Fruit fly (Drosophila melanogaster) whole organism, prepupa: ENCODE results near the gene CG42781.

Source experiments
- Blimp-1 ChIP-seq: fragments of 200-800 bp; sonication (Bioruptor generic); optimal IDR thresholded peaks from 3 replicates; lab custom pipeline; 2017; ENCODE audit warnings: missing biosample characterization, missing genetic modification characterization, mild to moderate bottlenecking, moderate library complexity, missing genetic modification reagents
- CG10631 ChIP-seq: fragments of 200-800 bp; sonication (Bioruptor generic); optimal IDR thresholded peaks from 2 replicates; lab custom pipeline; 2016; ENCODE audit warnings: missing biosample characterization, missing genetic modification characterization
- CG10669 ChIP-seq: fragments of 200-800 bp; sonication (Bioruptor generic); optimal IDR thresholded peaks from 3 replicates; lab custom pipeline; 2018; ENCODE audit warnings: missing biosample characterization, mild to moderate bottlenecking, missing genetic modification characterization, moderate library complexity
- CG11762 ChIP-seq: fragments of 200-800 bp; sonication (Bioruptor generic); optimal IDR thresholded peaks from 3 replicates; lab custom pipeline; 2016; ENCODE audit warnings: missing biosample characterization, missing genetic modification characterization; ENCODE audit not compliant: insufficient read depth
- CG15336 ChIP-seq: fragments of 200-800 bp; sonication (Bioruptor generic); IDR thresholded peaks from 2 replicates; pipeline ENCODE4 v1.3.6; 2022; ENCODE audit warnings: missing biosample characterization, missing genetic modification characterization
- CG1621 ChIP-seq: fragments of 200-800 bp; sonication (Bioruptor generic); optimal IDR thresholded peaks from 3 replicates; lab custom pipeline; 2018; ENCODE audit warnings: missing biosample characterization, mild to moderate bottlenecking, missing genetic modification characterization
- CG3032 ChIP-seq: fragments of 200-800 bp; optimal IDR thresholded peaks from 2 replicates; lab custom pipeline; 2019; ENCODE audit warnings: missing biosample characterization, mild to moderate bottlenecking, missing genetic modification characterization, moderate library complexity
- CG31627 ChIP-seq: fragments of 200-800 bp; sonication (Bioruptor generic); optimal IDR thresholded peaks from 3 replicates; lab custom pipeline; 2016; ENCODE audit warnings: missing biosample characterization, missing genetic modification characterization
- CG32006 ChIP-seq: fragments of 200-800 bp; sonication (Bioruptor generic); optimal IDR thresholded peaks from 3 replicates; lab custom pipeline; 2017; ENCODE audit warnings: missing biosample characterization, mild to moderate bottlenecking, missing genetic modification characterization
- CG3919 ChIP-seq: fragments of 200-800 bp; sonication (Bioruptor generic); optimal IDR thresholded peaks from 3 replicates; lab custom pipeline; 2016; ENCODE audit warnings: missing biosample characterization, missing genetic modification characterization
- CG4318 ChIP-seq: fragments of 200-800 bp; sonication (Bioruptor generic); optimal IDR thresholded peaks from 3 replicates; lab custom pipeline; 2017; ENCODE audit warnings: missing biosample characterization, mild to moderate bottlenecking, missing genetic modification characterization
- CG6792 ChIP-seq: fragments of 200-800 bp; sonication (Bioruptor generic); optimal IDR thresholded peaks from 3 replicates; lab custom pipeline; 2016; ENCODE audit warnings: missing biosample characterization, missing genetic modification characterization
- CG6854 ChIP-seq: fragments of 200-800 bp; sonication (Bioruptor generic); optimal IDR thresholded peaks from 2 replicates; lab custom pipeline; 2017; ENCODE audit warnings: missing biosample characterization, mild to moderate bottlenecking, missing genetic modification characterization
- CG8119 ChIP-seq: fragments of 200-800 bp; sonication (Bioruptor generic); IDR thresholded peaks from 3 replicates; pipeline ENCODE4 v1.3.6; 2022; ENCODE audit warnings: missing biosample characterization, missing genetic modification characterization
- CG8319 ChIP-seq: fragments of 200-800 bp; sonication (Bioruptor generic); optimal IDR thresholded peaks from 3 replicates; lab custom pipeline; 2016; ENCODE audit warnings: missing biosample characterization, missing genetic modification characterization
- CG8632 ChIP-seq: fragments of 200-800 bp; sonication (Bioruptor generic); optimal IDR thresholded peaks from 3 replicates; lab custom pipeline; 2016; ENCODE audit warnings: missing biosample characterization, missing genetic modification characterization
- Eip78C ChIP-seq: fragments of 200-800 bp; sonication (Bioruptor generic); peaks from one replicate; lab custom pipeline; 2016; ENCODE audit warnings: missing biosample characterization, missing genetic modification characterization
- Eip93F ChIP-seq: fragments of 200-800 bp; sonication (Bioruptor generic); optimal IDR thresholded peaks from 2 replicates; lab custom pipeline; 2016; ENCODE audit warnings: missing biosample characterization, mild to moderate bottlenecking, missing genetic modification characterization
- Ets21C ChIP-seq: fragments of 200-800 bp; sonication (Bioruptor generic); optimal IDR thresholded peaks from 3 replicates; lab custom pipeline; 2016; ENCODE audit warnings: missing biosample characterization, missing genetic modification characterization
- Ets96B ChIP-seq: fragments of 200-800 bp; optimal IDR thresholded peaks from 2 replicates; lab custom pipeline; 2019; ENCODE audit warnings: missing biosample characterization, mild to moderate bottlenecking, missing genetic modification characterization, moderate library complexity
- Gug ChIP-seq: fragments of 200-800 bp; sonication (Bioruptor generic); IDR thresholded peaks from 2 replicates; pipeline ENCODE4 v1.3.6; 2022; ENCODE audit warnings: missing biosample characterization, missing genetic modification characterization
- Hr39 ChIP-seq: fragments of 200-800 bp; sonication (Bioruptor generic); optimal IDR thresholded peaks from 2 replicates; lab custom pipeline; 2016; ENCODE audit warnings: missing biosample characterization, missing genetic modification characterization
- Hr4 ChIP-seq: fragments of 200-800 bp; sonication (Bioruptor generic); optimal IDR thresholded peaks from 3 replicates; lab custom pipeline; 2016; ENCODE audit warnings: missing biosample characterization, missing genetic modification characterization
- Smox ChIP-seq: fragments of 200-800 bp; sonication (Bioruptor generic); optimal IDR thresholded peaks from 3 replicates; lab custom pipeline; 2016; ENCODE audit warnings: missing biosample characterization, missing genetic modification characterization
- Sox14 ChIP-seq: fragments of 200-800 bp; sonication (Bioruptor generic); optimal IDR thresholded peaks from 3 replicates; lab custom pipeline; 2016; ENCODE audit warnings: missing biosample characterization, missing genetic modification characterization
- Sox15 ChIP-seq: fragments of 200-800 bp; sonication (Bioruptor generic); optimal IDR thresholded peaks from 3 replicates; lab custom pipeline; 2016; ENCODE audit warnings: missing biosample characterization, missing genetic modification characterization
- acj6 ChIP-seq: fragments of 200-800 bp; sonication (Bioruptor generic); optimal IDR thresholded peaks from 3 replicates; lab custom pipeline; 2016; ENCODE audit warnings: missing biosample characterization, missing genetic modification characterization
- cyc ChIP-seq: fragments of 200-800 bp; sonication (Bioruptor generic); optimal IDR thresholded peaks from 3 replicates; lab custom pipeline; 2016; ENCODE audit warnings: missing biosample characterization, missing genetic modification characterization
- dac ChIP-seq: fragments of 200-800 bp; sonication (Bioruptor generic); optimal IDR thresholded peaks from 2 replicates; lab custom pipeline; 2017; ENCODE audit warnings: missing biosample characterization, mild to moderate bottlenecking, missing genetic modification characterization
- eg ChIP-seq: fragments of 200-800 bp; sonication (Bioruptor generic); IDR thresholded peaks from 3 replicates; pipeline ENCODE4 v1.3.6; 2022; ENCODE audit warnings: missing biosample characterization, missing genetic modification characterization
- esn ChIP-seq: fragments of 200-800 bp; sonication (Bioruptor generic); optimal IDR thresholded peaks from 2 replicates; lab custom pipeline; 2016; ENCODE audit warnings: missing biosample characterization, mild to moderate bottlenecking, missing genetic modification characterization, moderate library complexity
- fd85E ChIP-seq: fragments of 200-800 bp; sonication (Bioruptor generic); optimal IDR thresholded peaks from 3 replicates; lab custom pipeline; 2016; ENCODE audit warnings: missing biosample characterization, missing genetic modification characterization
- fkh ChIP-seq: fragments of 200-800 bp; sonication (Bioruptor generic); optimal IDR thresholded peaks from 3 replicates; lab custom pipeline; 2017; ENCODE audit warnings: missing biosample characterization, mild to moderate bottlenecking, missing genetic modification characterization, moderate library complexity
- lz ChIP-seq: fragments of 200-800 bp; sonication (Bioruptor generic); optimal IDR thresholded peaks from 3 replicates; lab custom pipeline; 2016; ENCODE audit warnings: missing biosample characterization, missing genetic modification characterization
- net ChIP-seq: fragments of 200-800 bp; sonication (Bioruptor generic); optimal IDR thresholded peaks from 3 replicates; lab custom pipeline; 2016; ENCODE audit warnings: missing biosample characterization, missing genetic modification characterization
- pdm3 ChIP-seq: fragments of 200-800 bp; sonication (Bioruptor generic); optimal IDR thresholded peaks from 3 replicates; lab custom pipeline; 2016; ENCODE audit warnings: missing biosample characterization, missing genetic modification characterization
- salr ChIP-seq, 2 experiments: fragments of 200-800 bp; sonication (Bioruptor generic); optimal IDR thresholded peaks; 3 replicates each; lab custom pipeline; 2016 to 2018; ENCODE audit warnings: missing biosample characterization in 2 of 2, missing genetic modification characterization in 2 of 2, mild to moderate bottlenecking in 1 of 2
- svp ChIP-seq: fragments of 200-800 bp; sonication (Bioruptor generic); peaks from one replicate; lab custom pipeline; 2016; ENCODE audit warnings: missing biosample characterization, missing genetic modification characterization
- topi ChIP-seq: fragments of 200-800 bp; sonication (Bioruptor generic); optimal IDR thresholded peaks from 3 replicates; lab custom pipeline; 2016; ENCODE audit warnings: missing biosample characterization, missing genetic modification characterization
- vri ChIP-seq: fragments of 200-800 bp; sonication (Bioruptor generic); optimal IDR thresholded peaks from 3 replicates; lab custom pipeline; 2016; ENCODE audit warnings: missing biosample characterization, mild to moderate bottlenecking, missing genetic modification characterization

The CG42781 gene

DNA sequence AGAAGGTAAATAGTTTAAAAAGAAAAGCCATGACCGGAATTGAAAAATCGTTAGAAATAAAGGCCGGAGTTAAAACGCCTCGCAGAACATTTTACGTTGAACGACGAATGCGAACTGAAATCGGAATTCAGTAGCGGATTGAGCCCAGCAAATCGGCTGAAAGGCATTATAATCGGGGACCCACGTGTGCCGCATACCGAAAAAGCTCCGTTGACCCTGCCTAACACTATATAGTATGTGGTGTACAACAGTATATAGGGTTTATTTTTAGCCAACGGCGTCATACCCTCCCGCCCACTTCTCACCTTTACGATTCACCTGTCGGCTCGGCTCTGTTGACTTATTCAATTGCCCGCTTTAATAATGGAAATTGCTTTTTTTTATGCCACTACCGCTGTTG, 29.0 kb upstream of the CG42781 start, which contains the start of gene CG42246:
Gene CG42246, minus strand, starts transcription at position 101 of the 400 bp plus-strand sequence.
- TF ChIP-seq Ets96B (tag; lab: Kevin White, UChicago) (no peak), esn (no peak), cyc (no peak), Eip78C (GFP tag; lab: Kevin White, UChicago) (no peak), vri (GFP tag; lab: Kevin White, UChicago) (no peak), topi (no peak), fd85E (GFP tag; lab: Kevin White, UChicago) (no peak), CG8119 (no peak), svp (GFP tag; lab: Kevin White, UChicago) (no peak), CG4318 (GFP tag; lab: Kevin White, UChicago) (no peak), CG8632 (GFP tag; lab: Kevin White, UChicago) (no peak), CG3032 (tag; lab: Kevin White, UChicago) (no peak), Gug (GFP tag; lab: Robert Waterston, UW) (no peak), CG10631 (no peak), Blimp-1 (GFP tag; lab: Kevin White, UChicago) (no peak), Hr4 (GFP tag; lab: Kevin White, UChicago) (no peak), CG1621 (tag; lab: Kevin White, UChicago) (no peak), CG11762 (no peak)

DNA sequence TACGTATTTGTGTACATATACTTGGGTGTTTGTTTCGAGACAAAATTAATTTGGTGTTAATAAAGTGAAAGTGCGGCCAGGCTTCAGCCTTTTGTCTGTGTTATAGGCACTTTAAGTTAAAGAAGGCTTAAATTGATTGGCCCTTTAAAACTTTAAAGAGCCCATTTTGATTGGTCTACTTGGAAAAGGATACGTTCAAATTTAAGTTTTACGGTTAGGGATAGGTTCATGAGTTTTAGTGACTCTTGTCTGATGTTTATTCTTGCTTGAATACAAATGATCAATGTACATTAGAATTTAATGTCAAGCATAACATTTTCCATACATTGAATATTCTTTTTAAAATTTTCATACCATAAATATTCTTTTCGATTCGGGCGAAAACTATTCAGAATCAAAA, 24.1 kb upstream of the CG42781 start, which contains the start of gene CG32727:
Gene CG32727, plus strand, starts transcription at position 301 of the 400 bp plus-strand sequence.
- no peak for TF ChIP-seq pdm3 (GFP tag; lab: Kevin White, UChicago)
- TF ChIP-seq Smox (GFP tag; lab: Kevin White, UChicago), result no peak
- TF ChIP-seq CG1621 (tag; lab: Kevin White, UChicago), result no peak
- TF ChIP-seq Hr39 (GFP tag; lab: Kevin White, UChicago), result no peak
- no peak for TF ChIP-seq eg (GFP tag; lab: Robert Waterston, UW)
- TF ChIP-seq CG10669, result no peak
- no peak for TF ChIP-seq CG6792 (GFP tag; lab: Kevin White, UChicago)
- no peak for TF ChIP-seq Sox14 (GFP tag; lab: Kevin White, UChicago)
- TF ChIP-seq CG32006 (GFP tag; lab: Kevin White, UChicago), result no peak
- no peak for TF ChIP-seq Ets21C (GFP tag; lab: Kevin White, UChicago)
- no peak for TF ChIP-seq CG8319 (GFP tag; lab: Kevin White, UChicago)
- no peak for TF ChIP-seq CG15336
- TF ChIP-seq CG3919 (GFP tag; lab: Kevin White, UChicago), result no peak
- TF ChIP-seq cyc, result no peak
- no peak for TF ChIP-seq dac (GFP tag; lab: Kevin White, UChicago)

DNA sequence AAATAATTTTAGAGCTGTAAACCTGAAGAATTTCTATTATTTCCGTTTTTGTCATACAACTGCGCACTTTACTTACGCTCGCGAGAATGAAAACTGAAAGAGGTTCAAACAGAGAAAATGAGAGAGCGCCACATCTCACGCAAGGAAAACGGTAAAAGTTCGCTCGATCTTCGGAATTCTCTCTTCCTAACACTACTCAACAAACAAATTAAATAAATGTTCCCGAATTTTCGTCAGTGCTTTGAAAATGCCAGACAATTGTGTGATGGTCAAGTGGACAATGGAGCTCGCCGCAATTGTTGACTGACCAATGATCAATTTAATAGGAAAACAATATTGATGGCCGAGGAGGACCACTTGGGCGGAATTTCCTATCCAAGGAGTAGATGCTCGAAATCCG, 22.9 kb upstream of the CG42781 start, which contains the start of gene CG1677:
Gene CG1677, minus strand, starts transcription at position 101 of the 400 bp plus-strand sequence.
- no peak for TF ChIP-seq lz
- no peak for TF ChIP-seq CG31627 (GFP tag; lab: Kevin White, UChicago)
- TF ChIP-seq pdm3 (GFP tag; lab: Kevin White, UChicago), result no peak
- TF ChIP-seq CG8632 (GFP tag; lab: Kevin White, UChicago), result no peak
- TF ChIP-seq acj6 (GFP tag; lab: Kevin White, UChicago), result no peak
- TF ChIP-seq salr (GFP tag; optimal IDR thresholded peaks at IDR 0.05; lab: Kevin White, UChicago), result no peak
- no peak for TF ChIP-seq CG8119
- no peak for TF ChIP-seq CG4318 (GFP tag; lab: Kevin White, UChicago)
- TF ChIP-seq Sox15, result no peak
- no peak for TF ChIP-seq eg (GFP tag; lab: Robert Waterston, UW)
- TF ChIP-seq Eip93F (GFP tag; lab: Kevin White, UChicago), result no peak
- no peak for TF ChIP-seq CG8319 (GFP tag; lab: Kevin White, UChicago)
- no peak for TF ChIP-seq net (GFP tag; lab: Kevin White, UChicago)
- no peak for TF ChIP-seq fkh (GFP tag; lab: Kevin White, UChicago)
- no peak for TF ChIP-seq CG6854 (GFP tag; lab: Kevin White, UChicago)
- TF ChIP-seq cyc, result no peak
